Worm (Caenorhabditis elegans): Measurements from ENCODE around the gene srj-27.
"Not testable (repeated sequence)": the region's sequence is repeated elsewhere in the genome, so short reads cannot be mapped to it uniquely, and the experiment has no call there.

- TF ChIP-seq unc-86 (tag; optimal IDR thresholded peaks at IDR 0.05); pha-4 (tag; optimal IDR thresholded peaks at IDR 0.05); nhr-11 (tag; optimal IDR thresholded peaks at IDR 0.05); ets-4 (tag; optimal IDR thresholded peaks at IDR 0.05); T23F11.4 (GFP tag; optimal IDR thresholded peaks at IDR 0.05); sox-2 (GFP tag; IDR thresholded peaks at IDR 0.05); sox-4 (tag; optimal IDR thresholded peaks at IDR 0.05); pros-1 (tag; optimal IDR thresholded peaks at IDR 0.05); eyg-1 (tag; optimal IDR thresholded peaks at IDR 0.05); elt-2 (tag; optimal IDR thresholded peaks at IDR 0.05); ceh-34 (tag; optimal IDR thresholded peaks at IDR 0.05); ama-1 (optimal IDR thresholded peaks at IDR 0.05); ceh-45 (GFP tag; IDR thresholded peaks at IDR 0.05); lim-6 (tag; optimal IDR thresholded peaks at IDR 0.05): not testable (repeated sequence)
Observed at ce11 chrV:15115968-15116367, 11.3 kb downstream of the srj-27 start, which contains the start of gene T01G5.8.
